Worm (Caenorhabditis elegans) whole organism, L1 larva: ENCODE results near the gene srt-20.

Experiments used
- C16A3.4 ChIP-seq: fragments of 150-350 bp; optimal IDR thresholded peaks from 2 replicates; lab custom pipeline; 2014; ENCODE audit warnings: missing biosample characterization, missing genetic modification characterization
- C34B4.2 ChIP-seq: sonication (generic microtip); optimal IDR thresholded peaks from 2 replicates; lab custom pipeline; 2017; ENCODE audit warnings: mild to moderate bottlenecking, missing genetic modification characterization, missing compliant biosample characterization
- F16B12.6 ChIP-seq: fragments of 150-350 bp; optimal IDR thresholded peaks from 2 replicates; lab custom pipeline; 2014; ENCODE audit warnings: missing biosample characterization, missing genetic modification characterization
- Y116A8C.19 ChIP-seq: sonication (generic microtip); optimal IDR thresholded peaks from 2 replicates; lab custom pipeline; 2016; ENCODE audit warnings: missing compliant biosample characterization, missing genetic modification characterization, borderline replicate concordance
- ceh-90 ChIP-seq: sonication (generic microtip); optimal IDR thresholded peaks from 2 replicates; lab custom pipeline; 2016; ENCODE audit warnings: missing genetic modification characterization, missing compliant biosample characterization
- ces-1 ChIP-seq: fragments of 150-350 bp; optimal IDR thresholded peaks from 2 replicates; lab custom pipeline; 2014; ENCODE audit warnings: missing biosample characterization, missing genetic modification reagents, missing genetic modification characterization
- efl-1 ChIP-seq, 4 experiments: fragments of 150-350 bp; optimal IDR thresholded peaks in 3 of 4; peaks in 1 of 4; 1 replicate in 1 of 4; 2 replicates in 3 of 4; lab custom pipeline; 2014; ENCODE audit warnings: missing biosample characterization in 2 of 4, missing genetic modification characterization in 2 of 4, missing genetic modification reagents in 2 of 4
- efl-3 ChIP-seq: fragments of 200-800 bp; sonication (Bioruptor generic); optimal IDR thresholded peaks from 2 replicates; lab custom pipeline; 2018; ENCODE audit warnings: mild to moderate bottlenecking, missing genetic modification characterization, missing compliant biosample characterization
- elt-3 ChIP-seq, 6 experiments: fragments of 150-350 bp in 1 of 6; sonication (generic microtip); optimal IDR thresholded peaks; 2 replicates each; lab custom pipeline; 2017 to 2018; ENCODE audit warnings: missing biosample characterization in 6 of 6, missing genetic modification characterization in 6 of 6, inconsistent platforms in 1 of 6
- ets-5 ChIP-seq: fragments of 200-800 bp; sonication (Bioruptor generic); IDR thresholded peaks from 2 replicates; pipeline ENCODE4 v1.3.6; 2022; ENCODE audit warnings: missing genetic modification characterization, missing compliant biosample characterization
- fkh-10 ChIP-seq: sonication (generic microtip); optimal IDR thresholded peaks from 2 replicates; lab custom pipeline; 2017; ENCODE audit warnings: missing biosample characterization, missing genetic modification reagents, missing genetic modification characterization
- fkh-4 ChIP-seq: sonication (generic microtip); optimal IDR thresholded peaks from 2 replicates; lab custom pipeline; 2016; ENCODE audit warnings: missing compliant biosample characterization, missing genetic modification characterization, borderline replicate concordance
- fkh-8 ChIP-seq: sonication (generic microtip); optimal IDR thresholded peaks from 2 replicates; lab custom pipeline; 2016; ENCODE audit warnings: mild to moderate bottlenecking, missing genetic modification characterization, missing compliant biosample characterization
- hlh-17 ChIP-seq: fragments of 200-800 bp; sonication (Bioruptor generic); optimal IDR thresholded peaks from 2 replicates; lab custom pipeline; 2018; ENCODE audit warnings: missing genetic modification characterization, mild to moderate bottlenecking, missing compliant biosample characterization, moderate library complexity, borderline replicate concordance
- hpl-2 ChIP-seq: fragments of 150-350 bp; optimal IDR thresholded peaks from 2 replicates; lab custom pipeline; 2014; ENCODE audit warnings: missing biosample characterization, missing genetic modification reagents, missing genetic modification characterization
- lin-14 ChIP-seq: fragments of 200-800 bp; sonication (Bioruptor generic); optimal IDR thresholded peaks from 2 replicates; lab custom pipeline; 2018; ENCODE audit warnings: mild to moderate bottlenecking, missing genetic modification characterization, moderate library complexity, missing compliant biosample characterization
- lin-35 ChIP-seq, 2 experiments: fragments of 150-350 bp; optimal IDR thresholded peaks; 2 replicates each; lab custom pipeline; 2014; ENCODE audit warnings: missing biosample characterization in 2 of 2, missing genetic modification characterization in 2 of 2, missing genetic modification reagents in 2 of 2
- lir-3 ChIP-seq: sonication (generic microtip); optimal IDR thresholded peaks from 2 replicates; lab custom pipeline; 2016; ENCODE audit warnings: mild to moderate bottlenecking, missing genetic modification characterization, moderate library complexity, missing compliant biosample characterization; ENCODE audit not compliant: poor library complexity
- mab-9 ChIP-seq: fragments of 200-800 bp; sonication (Bioruptor generic); IDR thresholded peaks from 2 replicates; pipeline ENCODE4 v1.3.6; 2022; ENCODE audit warnings: missing genetic modification reagents, missing genetic modification characterization, missing compliant biosample characterization
- nhr-12 ChIP-seq: sonication (generic microtip); optimal IDR thresholded peaks from 2 replicates; lab custom pipeline; 2017; ENCODE audit warnings: missing biosample characterization, missing genetic modification characterization
- nhr-19 ChIP-seq: fragments of 200-800 bp; sonication (Bioruptor generic); conservative IDR thresholded peaks from 2 replicates; pipeline ENCODE4 v1.3.6; 2022; ENCODE audit warnings: missing genetic modification characterization, missing compliant biosample characterization
- nhr-20 ChIP-seq: sonication (generic microtip); optimal IDR thresholded peaks from 2 replicates; lab custom pipeline; 2016; ENCODE audit warnings: mild to moderate bottlenecking, missing genetic modification characterization, missing compliant biosample characterization
- nhr-237 ChIP-seq: fragments of 150-350 bp; optimal IDR thresholded peaks from 2 replicates; lab custom pipeline; 2014; ENCODE audit warnings: missing biosample characterization, missing genetic modification characterization
- nhr-28 ChIP-seq: fragments of 150-350 bp; optimal IDR thresholded peaks from 2 replicates; lab custom pipeline; 2014; ENCODE audit warnings: missing biosample characterization, missing genetic modification characterization
- nhr-71 ChIP-seq: sonication (generic microtip); optimal IDR thresholded peaks from 2 replicates; lab custom pipeline; 2016; ENCODE audit warnings: mild to moderate bottlenecking, missing genetic modification characterization, moderate library complexity, missing compliant biosample characterization
- nhr-77 ChIP-seq: fragments of 150-350 bp; optimal IDR thresholded peaks from 2 replicates; lab custom pipeline; 2014; ENCODE audit warnings: missing biosample characterization, missing genetic modification characterization
- pag-3 ChIP-seq: sonication (generic microtip); optimal IDR thresholded peaks from 2 replicates; lab custom pipeline; 2017; ENCODE audit warnings: missing genetic modification characterization, mild to moderate bottlenecking, missing compliant biosample characterization, antibody characterized with exemption, borderline replicate concordance; ENCODE audit not compliant: insufficient read depth
- pqm-1 ChIP-seq: sonication (generic microtip); optimal IDR thresholded peaks from 3 replicates; lab custom pipeline; 2017; ENCODE audit warnings: missing biosample characterization, missing genetic modification characterization
- sox-4 ChIP-seq: sonication (generic microtip); optimal IDR thresholded peaks from 2 replicates; lab custom pipeline; 2016; ENCODE audit warnings: missing genetic modification characterization, missing compliant biosample characterization
- sptf-1 ChIP-seq: fragments of 150-350 bp; optimal IDR thresholded peaks from 2 replicates; lab custom pipeline; 2014; ENCODE audit warnings: missing biosample characterization, missing genetic modification characterization
- sup-37 ChIP-seq: fragments of 200-800 bp; sonication (Bioruptor generic); optimal IDR thresholded peaks from 2 replicates; lab custom pipeline; 2018; ENCODE audit warnings: mild to moderate bottlenecking, missing genetic modification characterization, missing compliant biosample characterization
- tlp-1 ChIP-seq: fragments of 150-350 bp; optimal IDR thresholded peaks from 2 replicates; lab custom pipeline; 2014; ENCODE audit warnings: missing biosample characterization, missing genetic modification characterization
- unc-86 ChIP-seq: sonication (generic microtip); optimal IDR thresholded peaks from 2 replicates; lab custom pipeline; 2016; ENCODE audit warnings: missing genetic modification characterization, missing compliant biosample characterization
- vab-15 ChIP-seq: sonication (generic microtip); optimal IDR thresholded peaks from 2 replicates; lab custom pipeline; 2017; ENCODE audit warnings: missing genotype, mild to moderate bottlenecking, missing genetic modification characterization, missing compliant biosample characterization
- xbp-1 ChIP-seq: sonication (generic microtip); optimal IDR thresholded peaks from 2 replicates; lab custom pipeline; 2016; ENCODE audit warnings: missing genetic modification characterization, missing compliant biosample characterization
- zip-4 ChIP-seq: fragments of 200-800 bp; sonication (Bioruptor generic); optimal IDR thresholded peaks from 2 replicates; lab custom pipeline; 2018; ENCODE audit warnings: mild to moderate bottlenecking, missing genetic modification characterization, moderate library complexity, missing compliant biosample characterization
- ztf-11 ChIP-seq, 2 experiments: sonication (generic microtip); optimal IDR thresholded peaks; 2 replicates each; lab custom pipeline; 2016 to 2017; ENCODE audit warnings: missing genetic modification characterization in 2 of 2, missing biosample characterization in 1 of 2, missing compliant biosample characterization in 1 of 2
- ztf-4 ChIP-seq: fragments of 150-350 bp; optimal IDR thresholded peaks from 2 replicates; lab custom pipeline; 2014; ENCODE audit warnings: missing biosample characterization, missing genetic modification characterization

srt-20 gene

ce11 chrV:4319867-4320266 is 41.2 kb upstream of the srt-20 start, which contains the start of gene ZC132.9:
Gene ZC132.9, minus strand, starts transcription at chrV:4319967.
- TF ChIP-seq nhr-237 (tag; lab: Kevin White, UChicago) (no peak), fkh-8 (tag; lab: Kevin White, UChicago) (peak; percentile 38), nhr-20 (tag; lab: Kevin White, UChicago) (peak; percentile 8)

- TF ChIP-seq nhr-28 (no peak), pag-3 (no peak), vab-15 (tag; lab: Kevin White, UChicago) (no peak), pqm-1 (tag; lab: Kevin White, UChicago) (no peak), ceh-90 (no peak), lin-35 (GFP tag; optimal IDR thresholded peaks at IDR 0.05; lab: Kevin White, UChicago) (no peak), ztf-11 (tag; optimal IDR thresholded peaks at IDR 0.05; lab: Kevin White, UChicago) (no peak), fkh-10 (no peak), efl-1 (optimal IDR thresholded peaks at IDR 0.05; lab: Kevin White, UChicago) (no peak), efl-1 (GFP tag; optimal IDR thresholded peaks at IDR 0.05 in 1 of 2; lab: Kevin White, UChicago) (no peak), hlh-17 (GFP tag; lab: Kevin White, UChicago) (no peak), sup-37 (GFP tag; lab: Kevin White, UChicago) (no peak), lir-3 (tag; lab: Kevin White, UChicago) (no peak), mab-9 (GFP tag; lab: Robert Waterston, UW) (no peak), F16B12.6 (tag; lab: Kevin White, UChicago) (no peak), lin-14 (GFP tag; lab: Kevin White, UChicago) (no peak)
These were observed 36.4 kb upstream of the srt-20 start, which contains the start of gene srh-192 for ce11 chrV:4315057-4315456. Gene srh-192, minus strand, starts transcription at chrV:4315157.

- no peak for TF ChIP-seq ztf-4 (tag; lab: Kevin White, UChicago)
- TF ChIP-seq lin-14 (GFP tag; lab: Kevin White, UChicago): no peak
- TF ChIP-seq xbp-1 (tag; lab: Kevin White, UChicago): no peak
- no peak for TF ChIP-seq nhr-237 (tag; lab: Kevin White, UChicago)
- TF ChIP-seq sox-4 (tag; lab: Kevin White, UChicago): no peak
- TF ChIP-seq sptf-1 (tag; lab: Kevin White, UChicago): no peak
- TF ChIP-seq Y116A8C.19: no peak
- no peak for TF ChIP-seq pqm-1 (tag; lab: Kevin White, UChicago)
- TF ChIP-seq fkh-10: no peak
These were observed 25.6 kb upstream of the srt-20 start for ce11 chrV:4304240-4304639.

ce11 chrV:4303793-4304192 is 25.2 kb upstream of the srt-20 start:
- TF ChIP-seq ces-1 (no peak), tlp-1 (tag; lab: Kevin White, UChicago) (no peak), ets-5 (no peak), nhr-77 (tag; lab: Kevin White, UChicago) (no peak), hpl-2 (GFP tag; lab: Kevin White, UChicago) (no peak), C16A3.4 (no peak), nhr-71 (tag; lab: Kevin White, UChicago) (no peak), nhr-12 (tag; lab: Kevin White, UChicago) (no peak), pqm-1 (tag; lab: Kevin White, UChicago) (no peak), nhr-19 (GFP tag; lab: Robert Waterston, UW) (no peak), nhr-20 (tag; lab: Kevin White, UChicago) (no peak), zip-4 (no peak)

- no peak for TF ChIP-seq vab-15 (tag; lab: Kevin White, UChicago)
- TF ChIP-seq C34B4.2 (tag; lab: Kevin White, UChicago): no peak
- TF ChIP-seq unc-86 (tag; lab: Kevin White, UChicago): no peak
- TF ChIP-seq ztf-4 (tag; lab: Kevin White, UChicago): no peak
- no peak for TF ChIP-seq xbp-1 (tag; lab: Kevin White, UChicago)
- no peak for TF ChIP-seq fkh-4 (tag; lab: Kevin White, UChicago)
- no peak for TF ChIP-seq elt-3 (tag; optimal IDR thresholded peaks at IDR 0.05; lab: Kevin White, UChicago)
- TF ChIP-seq efl-3 (GFP tag; lab: Kevin White, UChicago): no peak
- TF ChIP-seq, all 84 proteins: peak for 0
These were observed 24.2 kb upstream of the srt-20 start for ce11 chrV:4302842-4303241.
